Worm (Caenorhabditis elegans): ENCODE data around the gene gln-6.

DNA sequence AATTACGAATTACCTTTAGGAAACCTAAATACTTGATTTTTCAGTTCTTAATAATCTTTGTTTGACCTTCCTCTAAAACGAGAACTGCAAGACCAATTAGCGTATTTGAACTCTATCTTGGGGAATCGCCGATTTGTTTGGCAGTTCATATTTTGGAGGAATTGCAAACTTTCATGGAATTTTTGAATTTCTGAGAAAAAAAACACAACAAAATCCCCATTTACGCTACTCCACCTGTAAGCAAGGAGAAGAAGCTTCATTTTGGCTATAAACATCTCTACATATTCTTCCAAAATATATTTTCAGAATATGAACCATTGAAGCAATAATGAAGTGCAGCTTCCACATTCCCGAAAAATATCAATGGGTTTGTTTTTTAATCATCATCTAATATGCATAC, 47.8 kb downstream of the gln-6 start, which contains the start of gene twk-9:
- TF ChIP-seq nhr-28 (tag; optimal IDR thresholded peaks at IDR 0.05), result no peak
- TF ChIP-seq sem-2 (GFP tag; optimal IDR thresholded peaks at IDR 0.05), result no peak
- no peak for TF ChIP-seq elt-3 (tag; optimal IDR thresholded peaks at IDR 0.05)
- no peak for TF ChIP-seq cnd-1 (tag; optimal IDR thresholded peaks at IDR 0.05)
- TF ChIP-seq ztf-11 (tag; optimal IDR thresholded peaks at IDR 0.05), result no peak

All from whole organism, mixed stage, embryonic.